Worm (Caenorhabditis elegans) whole organism, L1 larva: ENCODE measurements around the gene nhr-128.
A peak's percentile ranks its signal among the peaks of the same experiment; 100 is the strongest.

Source experiments
- C16A3.4 ChIP-seq: fragments of 150-350 bp; optimal IDR thresholded peaks from 2 replicates; lab custom pipeline; 2014; ENCODE audit warnings: missing biosample characterization, missing genetic modification characterization
- F16B12.6 ChIP-seq: fragments of 150-350 bp; optimal IDR thresholded peaks from 2 replicates; lab custom pipeline; 2014; ENCODE audit warnings: missing biosample characterization, missing genetic modification characterization
- Y116A8C.19 ChIP-seq: sonication (generic microtip); optimal IDR thresholded peaks from 2 replicates; lab custom pipeline; 2016; ENCODE audit warnings: missing compliant biosample characterization, missing genetic modification characterization, borderline replicate concordance
- ama-1 ChIP-seq: fragments of 150-350 bp; optimal IDR thresholded peaks from 2 replicates; lab custom pipeline; 2014
- blmp-1 ChIP-seq: fragments of 150-350 bp; optimal IDR thresholded peaks from 2 replicates; lab custom pipeline; 2014; ENCODE audit warnings: missing biosample characterization, missing genetic modification characterization
- ceh-82 ChIP-seq, 3 experiments: fragments of 150-350 bp in 1 of 3; sonication (generic microtip) in 2 of 3; optimal IDR thresholded peaks; 2 replicates each; lab custom pipeline; 2014 to 2017; ENCODE audit warnings: missing biosample characterization in 3 of 3, missing genetic modification characterization in 3 of 3
- dpl-1 ChIP-seq, 3 experiments: fragments of 150-350 bp in 2 of 3; sonication (generic microtip) in 1 of 3; optimal IDR thresholded peaks; 2 replicates each; lab custom pipeline; 2014 to 2017; ENCODE audit warnings: missing biosample characterization in 3 of 3, missing genetic modification characterization in 3 of 3, missing genetic modification reagents in 3 of 3
- efl-1 ChIP-seq, 4 experiments: fragments of 150-350 bp; optimal IDR thresholded peaks in 3 of 4; peaks in 1 of 4; 1 replicate in 1 of 4; 2 replicates in 3 of 4; lab custom pipeline; 2014; ENCODE audit warnings: missing biosample characterization in 2 of 4, missing genetic modification characterization in 2 of 4, missing genetic modification reagents in 2 of 4
- egl-27 ChIP-seq, 2 experiments: fragments of 150-350 bp in 1 of 2; sonication (generic microtip); optimal IDR thresholded peaks; 3 replicates each; lab custom pipeline; 2017 to 2018; ENCODE audit warnings: missing biosample characterization in 2 of 2, missing genetic modification characterization in 2 of 2, missing genetic modification reagents in 2 of 2
- elt-2 ChIP-seq: sonication (generic microtip); optimal IDR thresholded peaks from 2 replicates; lab custom pipeline; 2016; ENCODE audit warnings: missing genetic modification characterization, mild to moderate bottlenecking, inconsistent platforms, missing compliant biosample characterization, missing genetic modification reagents
- elt-3 ChIP-seq, 6 experiments: fragments of 150-350 bp in 1 of 6; sonication (generic microtip); optimal IDR thresholded peaks; 2 replicates each; lab custom pipeline; 2017 to 2018; ENCODE audit warnings: missing biosample characterization in 6 of 6, missing genetic modification characterization in 6 of 6, inconsistent platforms in 1 of 6
- fkh-4 ChIP-seq: sonication (generic microtip); optimal IDR thresholded peaks from 2 replicates; lab custom pipeline; 2016; ENCODE audit warnings: missing compliant biosample characterization, missing genetic modification characterization, borderline replicate concordance
- fkh-8 ChIP-seq: sonication (generic microtip); optimal IDR thresholded peaks from 2 replicates; lab custom pipeline; 2016; ENCODE audit warnings: mild to moderate bottlenecking, missing genetic modification characterization, missing compliant biosample characterization
- fos-1 ChIP-seq: fragments of 150-350 bp; optimal IDR thresholded peaks from 2 replicates; lab custom pipeline; 2014; ENCODE audit warnings: missing biosample characterization, missing genetic modification characterization
- grh-1 ChIP-seq: fragments of 200-800 bp; sonication (Bioruptor generic); IDR thresholded peaks from 2 replicates; pipeline ENCODE4 v1.3.6; 2022; ENCODE audit warnings: missing genetic modification reagents, missing genetic modification characterization, missing compliant biosample characterization
- isw-1 ChIP-seq: fragments of 200-800 bp; sonication (Bioruptor generic); IDR thresholded peaks from 2 replicates; pipeline ENCODE4 v1.3.6; 2022; ENCODE audit warnings: missing genetic modification characterization, missing compliant biosample characterization
- jun-1 ChIP-seq: fragments of 150-350 bp; optimal IDR thresholded peaks from 2 replicates; lab custom pipeline; 2014; ENCODE audit warnings: missing biosample characterization, missing genetic modification reagents, missing genetic modification characterization
- lin-14 ChIP-seq: fragments of 200-800 bp; sonication (Bioruptor generic); optimal IDR thresholded peaks from 2 replicates; lab custom pipeline; 2018; ENCODE audit warnings: mild to moderate bottlenecking, missing genetic modification characterization, moderate library complexity, missing compliant biosample characterization
- lin-35 ChIP-seq, 2 experiments: fragments of 150-350 bp; optimal IDR thresholded peaks; 2 replicates each; lab custom pipeline; 2014; ENCODE audit warnings: missing biosample characterization in 2 of 2, missing genetic modification characterization in 2 of 2, missing genetic modification reagents in 2 of 2
- lin-39 ChIP-seq: fragments of 150-350 bp; optimal IDR thresholded peaks from 2 replicates; lab custom pipeline; 2014; ENCODE audit warnings: missing biosample characterization, missing genetic modification reagents, missing genetic modification characterization
- lsy-2 ChIP-seq, 2 experiments: fragments of 150-350 bp; optimal IDR thresholded peaks; 2 replicates each; lab custom pipeline; 2014; ENCODE audit warnings: missing biosample characterization in 2 of 2, missing genetic modification characterization in 2 of 2
- mdl-1 ChIP-seq, 2 experiments: fragments of 150-350 bp; optimal IDR thresholded peaks; 2 replicates each; lab custom pipeline; 2014 to 2017; ENCODE audit warnings: missing biosample characterization in 2 of 2, missing genetic modification characterization in 2 of 2, inconsistent platforms in 1 of 2
- mef-2 ChIP-seq: fragments of 150-350 bp; optimal IDR thresholded peaks from 2 replicates; lab custom pipeline; 2014; ENCODE audit warnings: missing biosample characterization, missing genetic modification characterization
- mep-1 ChIP-seq: fragments of 150-350 bp; optimal IDR thresholded peaks from 2 replicates; lab custom pipeline; 2014; ENCODE audit warnings: missing biosample characterization, missing genetic modification characterization
- nhr-12 ChIP-seq: sonication (generic microtip); optimal IDR thresholded peaks from 2 replicates; lab custom pipeline; 2017; ENCODE audit warnings: missing biosample characterization, missing genetic modification characterization
- nhr-20 ChIP-seq: sonication (generic microtip); optimal IDR thresholded peaks from 2 replicates; lab custom pipeline; 2016; ENCODE audit warnings: mild to moderate bottlenecking, missing genetic modification characterization, missing compliant biosample characterization
- nhr-28 ChIP-seq: fragments of 150-350 bp; optimal IDR thresholded peaks from 2 replicates; lab custom pipeline; 2014; ENCODE audit warnings: missing biosample characterization, missing genetic modification characterization
- nhr-71 ChIP-seq: sonication (generic microtip); optimal IDR thresholded peaks from 2 replicates; lab custom pipeline; 2016; ENCODE audit warnings: mild to moderate bottlenecking, missing genetic modification characterization, moderate library complexity, missing compliant biosample characterization
- nhr-84 ChIP-seq: sonication (generic microtip); optimal IDR thresholded peaks from 2 replicates; lab custom pipeline; 2017; ENCODE audit warnings: missing biosample characterization, missing genetic modification characterization
- nhr-85 ChIP-seq: sonication (generic microtip); peaks from one replicate; lab custom pipeline; 2016; ENCODE audit warnings: missing genetic modification characterization, inconsistent platforms, missing compliant biosample characterization
- nhr-90 ChIP-seq: sonication (generic microtip); optimal IDR thresholded peaks from 2 replicates; lab custom pipeline; 2016; ENCODE audit warnings: mild to moderate bottlenecking, missing genetic modification characterization, missing compliant biosample characterization; ENCODE audit not compliant: poor library complexity
- rnt-1 ChIP-seq: sonication (generic microtip); optimal IDR thresholded peaks from 2 replicates; lab custom pipeline; 2016; ENCODE audit warnings: mild to moderate bottlenecking, missing genetic modification characterization, moderate library complexity, missing compliant biosample characterization
- skn-1 ChIP-seq: fragments of 150-350 bp; optimal IDR thresholded peaks from 2 replicates; lab custom pipeline; 2014; ENCODE audit warnings: missing biosample characterization, missing genetic modification characterization
- snu-23 ChIP-seq: sonication (generic microtip); optimal IDR thresholded peaks from 2 replicates; lab custom pipeline; 2016; ENCODE audit warnings: missing genetic modification characterization, missing compliant biosample characterization
- sox-4 ChIP-seq: sonication (generic microtip); optimal IDR thresholded peaks from 2 replicates; lab custom pipeline; 2016; ENCODE audit warnings: missing genetic modification characterization, missing compliant biosample characterization
- sup-37 ChIP-seq: fragments of 200-800 bp; sonication (Bioruptor generic); optimal IDR thresholded peaks from 2 replicates; lab custom pipeline; 2018; ENCODE audit warnings: mild to moderate bottlenecking, missing genetic modification characterization, missing compliant biosample characterization
- tbx-2 ChIP-seq: sonication (generic microtip); optimal IDR thresholded peaks from 2 replicates; lab custom pipeline; 2016; ENCODE audit warnings: missing genetic modification characterization, missing compliant biosample characterization
- unc-30 ChIP-seq: sonication (generic microtip); optimal IDR thresholded peaks from 2 replicates; lab custom pipeline; 2017; ENCODE audit warnings: missing biosample characterization, missing genetic modification characterization
- zag-1 ChIP-seq: fragments of 150-350 bp; optimal IDR thresholded peaks from 2 replicates; lab custom pipeline; 2014; ENCODE audit warnings: missing biosample characterization, missing genetic modification characterization
- ztf-4 ChIP-seq: fragments of 150-350 bp; optimal IDR thresholded peaks from 2 replicates; lab custom pipeline; 2014; ENCODE audit warnings: missing biosample characterization, missing genetic modification characterization

The nhr-128 gene

ce11 chrV:2249310-2249709 is 27.4 kb downstream of the nhr-128 start, which contains the start of gene cyp-33C6:
Gene cyp-33C6, minus strand, starts transcription at chrV:2249410.
- no peak for TF ChIP-seq sox-4 (tag; lab: Kevin White, UChicago)
- TF ChIP-seq Y116A8C.19: no peak
- no peak for TF ChIP-seq skn-1 (tag; lab: Kevin White, UChicago)
- TF ChIP-seq zag-1 (tag; lab: Kevin White, UChicago): no peak
- no peak for TF ChIP-seq nhr-85 (tag; lab: Kevin White, UChicago)
- TF ChIP-seq fos-1 (tag; lab: Kevin White, UChicago): no peak
- no peak for TF ChIP-seq C16A3.4 (tag; lab: Kevin White, UChicago)
- no peak for TF ChIP-seq nhr-28 (tag; lab: Kevin White, UChicago)
- TF ChIP-seq grh-1 (GFP tag; lab: Robert Waterston, UW): no peak
- TF ChIP-seq isw-1 (GFP tag; lab: Robert Waterston, UW): no peak
- TF ChIP-seq lin-39 (tag; lab: Kevin White, UChicago): no peak
- TF ChIP-seq nhr-12 (tag; lab: Kevin White, UChicago): no peak
- TF ChIP-seq, all 84 proteins: peak for 0

ce11 chrV:2250126-2250590 is 28.3 kb downstream of the nhr-128 start, which contains the start of gene cyp-33C7:
Gene cyp-33C7, plus strand, starts transcription at chrV:2250540.
- TF ChIP-seq efl-1 (optimal IDR thresholded peaks at IDR 0.05; lab: Kevin White, UChicago) (peak in 1 of 2 experiments; percentile 29), efl-1 (GFP tag; optimal IDR thresholded peaks at IDR 0.05 in 1 of 2; lab: Kevin White, UChicago) (peak in 1 of 2 experiments; percentile 52), dpl-1 (GFP tag; optimal IDR thresholded peaks at IDR 0.05; lab: Kevin White, UChicago) (peak in 2 of 3 experiments; percentile 11 to 33), mef-2 (no peak), elt-3 (tag; optimal IDR thresholded peaks at IDR 0.05; lab: Kevin White, UChicago) (peak in 1 of 6 experiments; percentile 37), unc-30 (tag; lab: Kevin White, UChicago) (no peak), C16A3.4 (tag; lab: Kevin White, UChicago) (peak; percentile 25), blmp-1 (tag; lab: Kevin White, UChicago) (peak; percentile 20), jun-1 (tag; lab: Kevin White, UChicago) (peak; percentile 46), nhr-84 (tag; lab: Kevin White, UChicago) (no peak), ama-1 (no peak), snu-23 (GFP tag; lab: Kevin White, UChicago) (peak; percentile 33), mep-1 (tag; lab: Kevin White, UChicago) (peak; percentile 19), skn-1 (tag; lab: Kevin White, UChicago) (peak; percentile 81), rnt-1 (tag; lab: Kevin White, UChicago) (no peak), nhr-71 (tag; lab: Kevin White, UChicago) (peak; percentile 59), fkh-4 (tag; lab: Kevin White, UChicago) (no peak), nhr-20 (tag; lab: Kevin White, UChicago) (peak; percentile 89), elt-2 (tag; lab: Kevin White, UChicago) (peak; percentile 75), lin-14 (GFP tag; lab: Kevin White, UChicago) (peak; percentile 88), egl-27 (tag; optimal IDR thresholded peaks at IDR 0.05; lab: Kevin White, UChicago) (no peak), mdl-1 (tag; optimal IDR thresholded peaks at IDR 0.05; lab: Kevin White, UChicago) (peak in 1 of 2 experiments; percentile 50), nhr-90 (peak; percentile 36), ztf-4 (tag; lab: Kevin White, UChicago) (no peak), fkh-8 (tag; lab: Kevin White, UChicago) (peak; percentile 2), sup-37 (GFP tag; lab: Kevin White, UChicago) (no peak), F16B12.6 (no peak), lin-35 (GFP tag; optimal IDR thresholded peaks at IDR 0.05; lab: Kevin White, UChicago) (peak in 1 of 2 experiments; percentile 75), ceh-82 (tag; optimal IDR thresholded peaks at IDR 0.05; lab: Kevin White, UChicago) (peak in 1 of 3 experiments; percentile 26), lsy-2 (tag; optimal IDR thresholded peaks at IDR 0.05; lab: Kevin White, UChicago) (peak; percentile 19 to 23), nhr-28 (tag; lab: Kevin White, UChicago) (no peak), zag-1 (tag; lab: Kevin White, UChicago) (no peak), tbx-2 (peak; percentile 14)
